Fruit fly (Drosophila melanogaster) whole organism, larva: ENCODE results near the gene CG32845.

Experiments
- noc ChIP-seq: fragments of 200-800 bp; sonication (Bioruptor generic); optimal IDR thresholded peaks from 3 replicates; lab custom pipeline; 2019; ENCODE audit warnings: missing biosample characterization, mild to moderate bottlenecking, missing genetic modification characterization, moderate library complexity

The CG32845 gene

dm6 chr3L:282276-282675, 9.1 kb upstream of the CG32845 start:
- no peak for TF ChIP-seq noc (tag; lab: Kevin White, UChicago)

dm6 chr3L:276736-277487, 3.7 kb upstream of the CG32845 start, which contains the start of gene RhoGEF3:
Gene RhoGEF3 (plus strand): TSS chr3L:277437.
- TF ChIP-seq noc (tag; lab: Kevin White, UChicago): no peak

- no peak for TF ChIP-seq noc (tag; lab: Kevin White, UChicago)
Measured at dm6 chr3L:274855-275254, 1.7 kb upstream of the CG32845 start, which contains the start of gene ttm2. Gene ttm2 (plus strand): TSS chr3L:275155.

dm6 chr3L:271501-272249, 1.5 kb downstream of the CG32845 start:
- no peak for TF ChIP-seq noc (tag; lab: Kevin White, UChicago)

- peak; percentile 47 for TF ChIP-seq noc (tag; lab: Kevin White, UChicago)
Measured at dm6 chr3L:270760-271500, 2.3 kb downstream of the CG32845 start, which contains the start of gene miple2. Gene miple2 (plus strand): TSS chr3L:271200.

- no peak for TF ChIP-seq noc (tag; lab: Kevin White, UChicago)
Measured at dm6 chr3L:267618-268017, 5.6 kb downstream of the CG32845 start.

dm6 chr3L:267083-267482, 6.1 kb downstream of the CG32845 start, which contains the start of gene miple1:
Gene miple1 (plus strand): TSS chr3L:267299.
- TF ChIP-seq noc (tag; lab: Kevin White, UChicago): no peak

- TF ChIP-seq noc (tag; lab: Kevin White, UChicago): no peak
Measured at dm6 chr3L:265808-266207, 7.4 kb downstream of the CG32845 start, which contains the start of gene CG34263. Gene CG34263 (minus strand): TSS chr3L:265908.

- peak; percentile 38 for TF ChIP-seq noc (tag; lab: Kevin White, UChicago)
Measured at dm6 chr3L:264378-265151, 8.6 kb downstream of the CG32845 start, which contains the start of the genes Tudor-SN and mRpL17. Gene Tudor-SN (minus strand): TSS chr3L:264380. Gene mRpL17 (plus strand): TSS chr3L:264779.

- TF ChIP-seq noc (tag; lab: Kevin White, UChicago): no peak
Measured at dm6 chr3L:263500-264377, 9.5 kb downstream of the CG32845 start.

- TF ChIP-seq noc (tag; lab: Kevin White, UChicago): no peak
Measured at dm6 chr3L:262724-263177, 10.4 kb downstream of the CG32845 start.

- no peak for TF ChIP-seq noc (tag; lab: Kevin White, UChicago)
Measured at dm6 chr3L:257618-258475, 15.3 kb downstream of the CG32845 start, which contains the start of the genes DIP2 and wac. Gene DIP2 (minus strand): TSS chr3L:257954. Gene wac (plus strand): TSS chr3L:258176.
